Fruit fly (Drosophila melanogaster) S2 (cell line): ENCODE results near the gene Patj.

Source experiments
- CG8478 ChIP-seq: fragments of >200 bp; optimal IDR thresholded peaks from 2 replicates; lab custom pipeline; 2018
- CTCF ChIP-seq, 2 experiments: fragments of >200 bp; optimal IDR thresholded peaks; 2 replicates each; lab custom pipeline; 2018

Patj gene

DNA sequence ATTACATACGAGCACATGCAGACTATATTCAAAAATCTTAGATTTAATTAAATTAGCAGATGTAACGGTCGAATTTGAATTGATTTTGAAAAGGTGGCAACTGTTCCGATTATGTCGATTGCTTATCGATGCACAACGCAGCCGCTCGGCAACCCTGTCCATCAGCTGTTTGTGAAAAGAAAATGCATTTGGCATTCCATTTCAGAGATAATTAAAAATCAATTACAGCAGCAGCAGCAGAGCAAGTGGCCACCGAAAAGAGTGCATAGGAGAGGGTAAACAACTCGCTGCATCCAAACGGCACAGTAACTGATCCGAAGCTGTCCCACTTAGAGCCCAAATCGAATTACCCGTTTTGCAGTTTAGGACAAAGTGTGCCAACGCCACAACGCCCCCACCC lies at the start of gene Patj:
Gene Patj, plus strand, starts transcription at position 155 of the 400 bp plus-strand sequence.
- TF ChIP-seq CG8478 (lab: Kevin White, UChicago), result no peak
- peak in 1 of 2 experiments; percentile 33 for TF ChIP-seq CTCF (optimal IDR thresholded peaks at IDR 0.05; lab: Kevin White, UChicago)

DNA sequence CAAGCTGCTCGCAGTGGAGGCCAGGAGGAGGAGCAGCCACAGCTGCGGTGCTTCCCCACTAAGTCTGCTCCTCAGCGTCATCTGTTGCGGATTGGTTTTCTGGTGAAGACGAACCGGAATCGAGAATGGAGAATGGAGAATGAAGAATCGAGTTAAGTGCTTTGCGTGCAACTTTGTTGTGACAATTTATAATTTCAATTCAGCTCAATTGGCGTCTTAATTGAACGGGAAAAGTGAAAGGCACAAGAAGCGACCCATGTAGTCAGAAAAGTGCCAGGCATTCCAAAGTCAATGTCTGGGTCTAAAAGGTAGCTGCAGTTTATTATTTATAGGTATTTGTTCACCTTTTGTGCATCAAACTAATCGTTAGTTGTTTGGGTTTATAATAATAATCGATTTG lies 44.3 kb upstream of the Patj start:
- TF ChIP-seq CG8478 (lab: Kevin White, UChicago) (no peak), CTCF (optimal IDR thresholded peaks at IDR 0.05; lab: Kevin White, UChicago) (no peak)

DNA sequence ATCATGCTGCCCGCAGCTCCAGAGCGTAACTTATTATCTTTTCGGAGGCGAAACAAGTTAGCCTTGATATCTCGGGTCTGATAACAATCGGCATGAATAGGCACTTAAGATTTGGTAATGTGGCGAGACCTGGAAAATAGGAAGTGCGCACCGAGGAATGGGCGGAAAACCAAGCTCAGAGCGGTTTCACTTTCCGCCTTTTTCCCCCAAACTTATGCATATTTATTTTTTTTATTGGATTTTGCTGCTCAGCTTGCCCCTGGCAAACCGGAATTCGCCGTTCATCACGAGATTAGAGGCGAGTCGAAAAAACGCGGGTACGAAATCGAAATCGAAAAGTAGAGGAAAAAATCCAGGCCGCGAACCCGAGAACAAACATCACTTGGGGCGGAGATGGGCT lies 43.7 kb upstream of the Patj start:
- no peak for TF ChIP-seq CG8478 (lab: Kevin White, UChicago)
- no peak for TF ChIP-seq CTCF (optimal IDR thresholded peaks at IDR 0.05; lab: Kevin White, UChicago)

DNA sequence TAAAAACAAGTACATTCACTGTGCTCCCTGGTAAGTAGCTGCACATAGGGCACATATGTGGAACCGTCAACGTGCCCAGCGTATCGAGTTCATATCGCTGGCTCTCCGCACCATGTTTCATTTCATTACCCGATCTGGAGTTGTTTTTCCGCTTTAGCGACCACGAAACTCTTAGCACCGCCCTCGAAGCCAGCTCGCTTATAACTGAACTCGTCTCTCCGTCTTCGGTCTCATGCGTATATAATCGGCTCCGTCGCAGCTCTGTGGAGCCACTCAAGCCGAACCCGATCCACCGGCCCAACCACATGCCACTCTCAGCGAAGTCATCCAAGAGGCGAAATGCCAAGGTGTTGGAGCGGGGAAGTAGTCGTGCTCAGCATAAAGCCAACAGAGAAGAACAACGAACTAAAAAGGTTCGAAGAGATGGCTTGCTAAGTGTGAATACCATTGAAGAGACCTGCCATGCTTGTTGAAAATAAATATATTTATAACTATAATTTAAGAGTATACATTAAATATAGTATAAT lies 43.1 kb upstream of the Patj start, which contains the start of gene Cht2:
Gene Cht2, minus strand, starts transcription at position 477 of the 527 bp plus-strand sequence.
- no peak for TF ChIP-seq CTCF (optimal IDR thresholded peaks at IDR 0.05; lab: Kevin White, UChicago)
- no peak for TF ChIP-seq CG8478 (lab: Kevin White, UChicago)

DNA sequence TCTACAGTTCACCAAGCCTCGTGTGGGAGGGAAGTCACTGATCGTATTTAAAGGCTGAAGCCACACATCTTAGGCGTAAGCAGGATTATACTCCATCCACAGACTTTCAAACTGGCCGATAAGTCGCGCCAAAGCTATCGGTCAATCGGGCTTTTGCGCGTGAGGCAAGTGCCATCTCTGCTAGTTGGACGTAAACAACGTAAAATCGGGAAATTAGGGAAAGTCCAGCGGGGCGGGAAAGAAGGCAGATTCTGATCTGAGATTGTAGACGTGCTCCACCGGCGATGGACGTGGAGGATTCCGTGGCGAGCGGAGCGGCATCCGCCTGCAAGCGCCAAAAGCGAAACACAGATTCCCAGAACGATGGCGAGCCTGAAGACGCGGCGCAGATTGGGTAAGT lies 42.5 kb upstream of the Patj start, which contains the start of gene CG8001:
Gene CG8001, plus strand, starts transcription at position 17 of the 400 bp plus-strand sequence.
- TF ChIP-seq CG8478 (lab: Kevin White, UChicago) (no peak), CTCF (optimal IDR thresholded peaks at IDR 0.05; lab: Kevin White, UChicago) (no peak)

DNA sequence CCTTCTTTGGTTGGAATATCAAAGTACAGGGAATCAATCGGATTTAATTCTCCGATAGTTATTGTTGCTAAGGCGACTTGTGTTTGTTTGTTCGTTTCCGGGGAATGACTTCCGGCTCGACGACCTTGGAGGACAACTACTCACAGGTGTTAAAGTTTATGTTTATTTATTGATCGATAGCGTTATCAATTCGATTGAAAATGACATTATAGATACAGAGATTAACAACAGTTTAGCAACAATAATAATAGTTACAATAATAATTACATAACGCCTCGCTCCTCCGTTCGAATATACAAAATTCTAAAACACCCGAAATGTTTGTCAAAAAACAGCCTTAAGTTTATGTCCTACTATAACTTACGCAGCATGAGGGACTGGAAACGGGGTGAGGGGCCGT lies 26.9 kb upstream of the Patj start, which contains the start of gene Dhc62B:
Gene Dhc62B, minus strand, starts transcription at position 101 of the 400 bp plus-strand sequence.
- TF ChIP-seq CTCF (optimal IDR thresholded peaks at IDR 0.05; lab: Kevin White, UChicago), result no peak
- TF ChIP-seq CG8478 (lab: Kevin White, UChicago), result no peak

DNA sequence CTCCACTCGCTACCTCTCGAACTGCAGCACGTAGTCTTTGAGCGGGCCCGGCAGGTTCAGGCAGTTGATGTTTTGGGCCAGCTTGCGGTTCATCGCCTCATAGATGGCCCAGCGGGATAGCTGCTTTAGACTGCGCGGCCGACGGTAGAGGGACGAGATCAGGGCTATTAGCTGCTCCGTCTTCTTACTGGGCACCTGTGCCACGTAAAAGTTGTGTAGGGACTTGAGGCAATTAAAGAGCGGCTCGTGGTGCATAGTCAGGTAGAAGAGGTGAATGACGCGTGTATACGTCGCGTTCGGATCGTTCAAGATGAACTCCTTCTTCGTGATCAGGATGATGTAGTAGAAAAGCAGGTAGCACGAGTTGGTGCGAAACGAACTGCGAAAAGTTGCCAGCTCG lies 26.0 kb upstream of the Patj start:
- TF ChIP-seq CTCF (optimal IDR thresholded peaks at IDR 0.05; lab: Kevin White, UChicago) (no peak), CG8478 (lab: Kevin White, UChicago) (no peak)

DNA sequence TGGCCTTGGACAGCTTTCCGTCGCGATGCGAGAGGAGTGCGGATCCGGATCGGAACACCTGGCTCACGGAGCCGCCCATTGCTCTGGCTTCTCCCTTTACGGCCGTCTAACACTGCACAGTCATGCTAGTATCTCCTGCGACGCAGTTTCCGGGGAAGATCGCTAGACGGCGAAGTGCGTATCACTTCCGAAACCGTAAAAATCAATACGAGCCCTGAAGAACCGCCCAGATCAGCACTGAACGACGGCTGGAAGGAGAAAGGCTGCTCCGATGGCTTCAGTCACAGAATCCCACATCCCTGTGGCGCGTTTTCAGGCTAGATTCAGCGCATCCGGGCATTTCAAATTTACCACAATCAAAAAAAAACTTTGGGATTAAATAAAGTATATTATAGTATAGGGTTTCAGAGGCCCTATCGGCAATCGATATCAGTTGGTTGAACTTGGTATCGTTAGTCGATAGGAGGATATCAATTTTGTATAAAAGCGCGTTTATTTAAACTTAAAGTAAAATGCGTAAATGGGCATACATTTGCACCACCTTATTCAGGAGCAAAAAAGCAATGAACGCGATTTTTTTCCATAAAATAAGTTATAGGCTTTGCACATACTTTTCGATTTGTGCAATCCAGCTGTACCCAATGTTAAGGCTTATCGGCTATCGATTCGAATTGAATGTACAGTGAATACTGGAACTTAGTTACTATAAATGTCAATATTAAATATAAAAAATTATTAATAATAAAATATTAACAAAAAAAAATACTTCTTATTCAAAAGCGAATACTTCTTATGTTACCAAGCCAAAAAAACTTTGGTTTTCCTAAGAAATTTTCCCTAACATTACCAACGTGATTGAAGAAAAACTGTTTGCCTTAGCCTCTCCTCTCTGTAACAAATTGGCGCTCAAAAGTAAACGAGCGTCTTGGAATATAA lies 23.6 kb upstream of the Patj start, which contains the start of the genes CG13933 and PolD2:
Gene CG13933, minus strand, starts transcription at position 435 of the 936 bp plus-strand sequence.
Gene PolD2, plus strand, starts transcription at position 921 of the 936 bp plus-strand sequence.
- TF ChIP-seq CG8478 (lab: Kevin White, UChicago) (no peak), CTCF (optimal IDR thresholded peaks at IDR 0.05; lab: Kevin White, UChicago) (no peak)

DNA sequence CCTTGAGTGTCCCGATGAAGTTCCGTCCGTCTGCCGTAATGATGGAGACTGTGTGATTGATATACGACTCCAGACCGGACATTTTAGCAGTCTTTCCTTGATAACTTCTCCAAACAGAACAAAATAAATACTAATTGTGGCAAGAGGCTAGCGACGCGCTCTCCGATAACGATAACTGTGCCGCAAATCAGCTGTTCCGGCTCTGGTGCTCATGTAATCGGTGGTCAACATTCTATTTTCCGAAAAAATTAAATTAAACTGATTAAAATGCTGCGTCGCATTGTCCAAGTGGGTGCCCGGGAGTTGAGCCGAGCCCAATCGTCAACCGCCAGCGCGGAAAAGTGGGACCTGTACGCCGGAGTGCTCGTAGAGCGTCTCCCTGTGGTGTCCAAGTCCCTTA lies 21.4 kb upstream of the Patj start, which contains the start of the genes CG2021 and mRpL46:
Gene CG2021, minus strand, starts transcription at position 163 of the 400 bp plus-strand sequence.
Gene mRpL46, plus strand, starts transcription at position 191 of the 400 bp plus-strand sequence.
- TF ChIP-seq CTCF (optimal IDR thresholded peaks at IDR 0.05; lab: Kevin White, UChicago), result no peak
- TF ChIP-seq CG8478 (lab: Kevin White, UChicago), result no peak

DNA sequence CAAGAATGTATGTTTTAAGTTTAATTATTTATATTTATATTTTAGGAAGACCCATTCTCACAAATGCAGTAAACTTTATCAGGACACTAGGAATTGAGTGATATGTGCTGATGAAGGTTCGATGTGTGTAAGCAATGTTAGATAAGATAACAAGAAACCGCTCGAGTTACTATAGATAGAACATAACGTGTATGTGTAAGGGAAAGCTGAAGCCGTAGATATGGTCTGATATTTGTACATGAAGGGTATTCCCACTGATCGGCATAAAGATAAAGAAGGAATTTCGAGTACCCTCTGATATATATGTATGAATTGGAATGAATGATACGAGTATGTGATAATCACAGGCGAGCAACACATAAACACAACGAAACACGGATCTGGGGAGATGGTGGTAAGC lies 14.5 kb upstream of the Patj start:
- TF ChIP-seq CG8478 (lab: Kevin White, UChicago) (no peak), CTCF (optimal IDR thresholded peaks at IDR 0.05; lab: Kevin White, UChicago) (no peak)

DNA sequence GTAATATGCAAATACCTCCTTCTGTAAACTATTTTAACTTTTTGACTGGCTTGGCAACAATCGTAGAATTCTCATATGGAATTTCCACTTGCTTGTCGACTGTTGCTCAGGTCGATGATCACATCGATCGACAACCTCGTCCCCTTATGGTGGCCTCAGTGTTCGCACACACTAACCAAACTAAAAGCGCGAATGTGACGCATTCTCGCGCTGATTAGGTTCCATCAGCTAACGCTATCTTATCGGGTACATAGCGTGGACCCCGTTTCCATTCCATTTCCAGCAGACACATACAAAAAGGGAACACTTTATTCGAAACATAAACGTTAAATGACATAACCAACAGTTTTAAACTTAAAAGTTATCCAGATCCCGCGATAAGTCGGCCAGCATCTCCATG lies 9.3 kb upstream of the Patj start:
- no peak for TF ChIP-seq CTCF (optimal IDR thresholded peaks at IDR 0.05; lab: Kevin White, UChicago)
- TF ChIP-seq CG8478 (lab: Kevin White, UChicago), result no peak

DNA sequence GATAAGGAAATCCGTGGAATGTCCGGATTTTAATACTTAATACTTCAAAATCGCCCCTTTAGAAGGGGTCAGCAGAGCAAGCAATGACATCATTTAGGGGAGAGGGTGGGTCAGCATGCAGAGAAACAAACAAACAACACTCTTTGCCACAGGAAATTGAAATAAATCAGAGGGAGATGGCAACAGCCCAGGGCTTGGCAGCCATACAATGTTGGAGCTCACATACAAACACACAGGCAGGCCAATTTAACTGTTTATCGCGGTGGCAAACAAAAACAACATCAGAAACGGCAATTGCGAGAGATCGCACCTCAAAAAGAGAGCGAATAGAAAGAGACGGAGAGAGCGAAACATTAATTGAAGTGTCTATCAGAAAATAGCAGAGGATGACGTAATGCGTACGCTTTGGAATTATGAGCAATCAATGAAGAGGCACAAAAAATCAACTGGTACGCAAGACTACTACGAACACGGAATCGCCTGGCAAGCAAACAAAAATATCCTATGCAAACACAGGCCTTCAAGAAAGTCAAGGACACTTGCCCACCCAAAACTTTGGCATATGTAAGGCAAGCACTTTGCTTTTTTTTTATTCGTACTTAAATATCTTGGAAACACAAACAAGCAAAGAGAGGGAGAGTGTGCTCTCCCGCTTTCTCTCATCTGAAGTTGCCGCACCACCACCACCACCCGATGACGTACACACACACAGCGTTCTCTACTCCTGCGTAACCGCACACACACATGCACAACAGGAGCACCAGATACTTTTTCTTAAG lies 4.2 kb upstream of the Patj start:
- no peak for TF ChIP-seq CG8478 (lab: Kevin White, UChicago)
- TF ChIP-seq CTCF (optimal IDR thresholded peaks at IDR 0.05; lab: Kevin White, UChicago), result no peak

DNA sequence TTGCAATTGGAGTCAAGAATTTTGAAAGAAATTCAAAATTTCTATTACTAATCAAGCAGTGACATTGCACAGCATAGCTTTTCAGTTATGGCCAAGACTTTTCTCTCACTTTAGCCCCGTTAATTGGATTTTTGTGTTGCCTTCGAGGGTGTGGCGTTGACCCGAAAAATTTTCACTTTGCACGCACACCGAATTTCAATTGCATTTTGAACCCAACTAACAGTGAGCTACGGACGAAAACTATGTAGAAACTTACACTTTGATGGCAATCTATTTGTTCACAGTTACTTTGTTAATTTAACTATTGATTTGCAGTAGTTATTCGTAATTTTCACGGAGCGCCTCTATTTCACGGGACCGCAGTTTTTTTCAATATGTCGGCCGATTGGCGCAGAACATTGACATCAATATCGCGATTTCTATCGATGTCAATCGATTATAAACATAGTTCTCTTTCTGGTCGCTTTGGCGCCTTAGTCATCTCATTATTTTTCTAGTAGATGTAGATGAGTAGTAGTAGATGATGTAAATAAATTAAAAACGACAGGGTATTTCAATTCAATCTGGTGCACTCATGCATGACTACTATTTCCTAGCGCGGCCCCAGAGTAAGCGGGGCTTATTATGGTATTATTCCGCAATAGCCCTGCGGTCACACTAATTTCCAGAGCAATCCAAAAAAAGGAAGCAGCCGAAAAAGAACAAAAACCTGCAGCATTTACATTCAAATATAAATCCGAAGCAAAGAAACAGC lies 3.5 kb upstream of the Patj start, which contains the start of the genes alpha-Spec, dlt and Cdc37:
Gene alpha-Spec, minus strand, starts transcription at position 386 of the 754 bp plus-strand sequence.
Gene dlt, minus strand, starts transcription at position 386 of the 754 bp plus-strand sequence.
Gene Cdc37, plus strand, starts transcription at position 450 of the 754 bp plus-strand sequence.
- TF ChIP-seq CG8478 (lab: Kevin White, UChicago) (no peak), CTCF (optimal IDR thresholded peaks at IDR 0.05; lab: Kevin White, UChicago) (peak; percentile 89 to 92)
